Worm (Caenorhabditis elegans) whole organism, L1 larva: ENCODE data around the gene clec-226.

Source experiments
- aha-1 ChIP-seq: fragments of 150-350 bp; optimal IDR thresholded peaks from 2 replicates; lab custom pipeline; 2014; ENCODE audit warnings: missing biosample characterization, missing genetic modification characterization
- efl-3 ChIP-seq: fragments of 200-800 bp; sonication (Bioruptor generic); optimal IDR thresholded peaks from 2 replicates; lab custom pipeline; 2018; ENCODE audit warnings: mild to moderate bottlenecking, missing genetic modification characterization, missing compliant biosample characterization
- lin-39 ChIP-seq: fragments of 150-350 bp; optimal IDR thresholded peaks from 2 replicates; lab custom pipeline; 2014; ENCODE audit warnings: missing biosample characterization, missing genetic modification reagents, missing genetic modification characterization
- nhr-12 ChIP-seq: sonication (generic microtip); optimal IDR thresholded peaks from 2 replicates; lab custom pipeline; 2017; ENCODE audit warnings: missing biosample characterization, missing genetic modification characterization
- nhr-76 ChIP-seq: sonication (generic microtip); optimal IDR thresholded peaks from 2 replicates; lab custom pipeline; 2017; ENCODE audit warnings: missing biosample characterization, missing genetic modification characterization
- nhr-77 ChIP-seq: fragments of 150-350 bp; optimal IDR thresholded peaks from 2 replicates; lab custom pipeline; 2014; ENCODE audit warnings: missing biosample characterization, missing genetic modification characterization
- nhr-84 ChIP-seq: sonication (generic microtip); optimal IDR thresholded peaks from 2 replicates; lab custom pipeline; 2017; ENCODE audit warnings: missing biosample characterization, missing genetic modification characterization
- sup-37 ChIP-seq: fragments of 200-800 bp; sonication (Bioruptor generic); optimal IDR thresholded peaks from 2 replicates; lab custom pipeline; 2018; ENCODE audit warnings: mild to moderate bottlenecking, missing genetic modification characterization, missing compliant biosample characterization
- unc-62 ChIP-seq: fragments of 150-350 bp; optimal IDR thresholded peaks from 2 replicates; lab custom pipeline; 2014; ENCODE audit warnings: missing biosample characterization, missing genetic modification reagents, missing genetic modification characterization
- ztf-11 ChIP-seq, 2 experiments: sonication (generic microtip); optimal IDR thresholded peaks; 2 replicates each; lab custom pipeline; 2016 to 2017; ENCODE audit warnings: missing genetic modification characterization in 2 of 2, missing biosample characterization in 1 of 2, missing compliant biosample characterization in 1 of 2

DNA sequence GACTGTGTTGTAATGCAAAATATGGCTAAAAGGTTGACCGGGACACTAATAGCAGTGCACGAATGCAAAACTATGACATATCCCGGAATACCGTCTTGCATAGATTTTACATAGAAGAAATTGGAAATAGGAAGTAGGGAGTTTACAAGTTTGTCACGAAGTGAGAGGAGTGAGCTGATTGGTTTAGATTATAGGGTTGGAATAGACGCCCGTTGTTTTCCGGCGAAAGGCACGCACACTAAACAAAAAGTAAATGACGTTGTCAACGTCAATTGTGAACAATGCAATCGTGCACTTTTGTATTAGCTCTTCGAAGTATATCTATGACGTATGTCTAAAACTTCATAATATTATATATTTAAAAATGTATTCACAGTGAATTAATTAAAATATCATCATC lies 14.1 kb downstream of the clec-226 start, which contains the start of gene srh-24:
- TF ChIP-seq nhr-84 (tag; lab: Kevin White, UChicago) (no peak), lin-39 (tag; lab: Kevin White, UChicago) (no peak), aha-1 (tag; lab: Kevin White, UChicago) (no peak), efl-3 (GFP tag; lab: Kevin White, UChicago) (no peak), nhr-77 (tag; lab: Kevin White, UChicago) (no peak), sup-37 (no peak), ztf-11 (tag; optimal IDR thresholded peaks at IDR 0.05; lab: Kevin White, UChicago) (no peak), nhr-12 (tag; lab: Kevin White, UChicago) (no peak), nhr-76 (tag; lab: Kevin White, UChicago) (no peak), unc-62 (GFP tag; lab: Kevin White, UChicago) (no peak)
